Fruit fly (Drosophila melanogaster): ENCODE measurements around the gene raw.

DNA sequence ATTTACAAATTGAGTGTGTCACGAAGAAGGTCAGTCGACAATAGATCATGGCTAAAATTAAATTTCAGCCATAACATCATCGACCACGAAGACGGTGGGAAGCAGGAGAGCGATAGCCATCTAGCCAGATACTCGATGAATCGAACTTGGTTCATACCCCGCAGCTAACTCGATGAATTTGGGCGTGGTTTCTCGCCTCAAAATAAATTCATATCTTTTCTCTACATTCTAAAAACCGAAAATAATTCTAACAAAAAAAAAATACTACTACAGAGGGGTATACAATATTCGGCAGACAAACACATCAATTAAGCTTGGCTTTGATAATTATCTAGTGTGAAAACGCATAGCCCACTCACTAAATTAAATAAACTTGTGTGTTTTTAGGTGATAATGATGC lies 7.8 kb downstream of the raw start:
- TF ChIP-seq CG8478 (optimal IDR thresholded peaks at IDR 0.05), result no peak
- no peak for TF ChIP-seq CTCF (optimal IDR thresholded peaks at IDR 0.05)
